Fruit fly (Drosophila melanogaster) whole organism, prepupa: ENCODE results near the gene CG12116.
A peak's percentile ranks its signal among the peaks of the same experiment; 100 is the strongest.

Source experiments
- Blimp-1 ChIP-seq: fragments of 200-800 bp; sonication (Bioruptor generic); optimal IDR thresholded peaks from 3 replicates; lab custom pipeline; 2017; ENCODE audit warnings: missing biosample characterization, missing genetic modification characterization, mild to moderate bottlenecking, moderate library complexity, missing genetic modification reagents
- CG11294 ChIP-seq: fragments of 200-800 bp; sonication (Bioruptor generic); IDR thresholded peaks from 2 replicates; pipeline ENCODE4 v1.3.6; 2022; ENCODE audit warnings: missing biosample characterization, missing genetic modification characterization
- CG11762 ChIP-seq: fragments of 200-800 bp; sonication (Bioruptor generic); optimal IDR thresholded peaks from 3 replicates; lab custom pipeline; 2016; ENCODE audit warnings: missing biosample characterization, missing genetic modification characterization; ENCODE audit not compliant: insufficient read depth
- CG11902 ChIP-seq: fragments of 200-800 bp; sonication (Bioruptor generic); optimal IDR thresholded peaks from 3 replicates; lab custom pipeline; 2016; ENCODE audit warnings: missing biosample characterization, missing genetic modification characterization
- CG15336 ChIP-seq: fragments of 200-800 bp; sonication (Bioruptor generic); IDR thresholded peaks from 2 replicates; pipeline ENCODE4 v1.3.6; 2022; ENCODE audit warnings: missing biosample characterization, missing genetic modification characterization
- CG1621 ChIP-seq: fragments of 200-800 bp; sonication (Bioruptor generic); optimal IDR thresholded peaks from 3 replicates; lab custom pipeline; 2018; ENCODE audit warnings: missing biosample characterization, mild to moderate bottlenecking, missing genetic modification characterization
- CG16779 ChIP-seq: fragments of 200-800 bp; sonication (Bioruptor generic); optimal IDR thresholded peaks from 3 replicates; lab custom pipeline; 2017; ENCODE audit warnings: missing biosample characterization, mild to moderate bottlenecking, missing genetic modification characterization
- CG3032 ChIP-seq: fragments of 200-800 bp; optimal IDR thresholded peaks from 2 replicates; lab custom pipeline; 2019; ENCODE audit warnings: missing biosample characterization, mild to moderate bottlenecking, missing genetic modification characterization, moderate library complexity
- CG31627 ChIP-seq: fragments of 200-800 bp; sonication (Bioruptor generic); optimal IDR thresholded peaks from 3 replicates; lab custom pipeline; 2016; ENCODE audit warnings: missing biosample characterization, missing genetic modification characterization
- CG32006 ChIP-seq: fragments of 200-800 bp; sonication (Bioruptor generic); optimal IDR thresholded peaks from 3 replicates; lab custom pipeline; 2017; ENCODE audit warnings: missing biosample characterization, mild to moderate bottlenecking, missing genetic modification characterization
- CG3919 ChIP-seq: fragments of 200-800 bp; sonication (Bioruptor generic); optimal IDR thresholded peaks from 3 replicates; lab custom pipeline; 2016; ENCODE audit warnings: missing biosample characterization, missing genetic modification characterization
- CG6163 ChIP-seq: fragments of 200-800 bp; sonication (Bioruptor generic); IDR thresholded peaks from 3 replicates; pipeline ENCODE4 v1.3.6; 2022; ENCODE audit warnings: missing biosample characterization, missing genetic modification characterization
- CG6808 ChIP-seq: fragments of 200-800 bp; sonication (Bioruptor generic); optimal IDR thresholded peaks from 3 replicates; lab custom pipeline; 2017; ENCODE audit warnings: missing biosample characterization, missing genetic modification characterization, mild to moderate bottlenecking, moderate library complexity, missing genetic modification reagents
- CG7368 ChIP-seq: fragments of 200-800 bp; sonication (Bioruptor generic); optimal IDR thresholded peaks from 3 replicates; lab custom pipeline; 2016; ENCODE audit warnings: missing biosample characterization, missing genetic modification characterization
- CG8319 ChIP-seq: fragments of 200-800 bp; sonication (Bioruptor generic); optimal IDR thresholded peaks from 3 replicates; lab custom pipeline; 2016; ENCODE audit warnings: missing biosample characterization, missing genetic modification characterization
- CG8632 ChIP-seq: fragments of 200-800 bp; sonication (Bioruptor generic); optimal IDR thresholded peaks from 3 replicates; lab custom pipeline; 2016; ENCODE audit warnings: missing biosample characterization, missing genetic modification characterization
- CG9139 ChIP-seq: fragments of 200-800 bp; sonication (Bioruptor generic); optimal IDR thresholded peaks from 3 replicates; lab custom pipeline; 2017; ENCODE audit warnings: missing biosample characterization, mild to moderate bottlenecking, missing genetic modification characterization
- Eip93F ChIP-seq: fragments of 200-800 bp; sonication (Bioruptor generic); optimal IDR thresholded peaks from 2 replicates; lab custom pipeline; 2016; ENCODE audit warnings: missing biosample characterization, mild to moderate bottlenecking, missing genetic modification characterization
- Ets96B ChIP-seq: fragments of 200-800 bp; optimal IDR thresholded peaks from 2 replicates; lab custom pipeline; 2019; ENCODE audit warnings: missing biosample characterization, mild to moderate bottlenecking, missing genetic modification characterization, moderate library complexity
- Gug ChIP-seq: fragments of 200-800 bp; sonication (Bioruptor generic); IDR thresholded peaks from 2 replicates; pipeline ENCODE4 v1.3.6; 2022; ENCODE audit warnings: missing biosample characterization, missing genetic modification characterization
- Hr39 ChIP-seq: fragments of 200-800 bp; sonication (Bioruptor generic); optimal IDR thresholded peaks from 2 replicates; lab custom pipeline; 2016; ENCODE audit warnings: missing biosample characterization, missing genetic modification characterization
- Lpt ChIP-seq: fragments of 200-800 bp; sonication (Bioruptor generic); optimal IDR thresholded peaks from 3 replicates; lab custom pipeline; 2016; ENCODE audit warnings: missing biosample characterization, missing genetic modification characterization
- Smox ChIP-seq: fragments of 200-800 bp; sonication (Bioruptor generic); optimal IDR thresholded peaks from 3 replicates; lab custom pipeline; 2016; ENCODE audit warnings: missing biosample characterization, missing genetic modification characterization
- Sox102F ChIP-seq: fragments of 200-800 bp; sonication (Bioruptor generic); optimal IDR thresholded peaks from 2 replicates; lab custom pipeline; 2016; ENCODE audit warnings: missing biosample characterization, mild to moderate bottlenecking, missing genetic modification characterization
- Sox14 ChIP-seq: fragments of 200-800 bp; sonication (Bioruptor generic); optimal IDR thresholded peaks from 3 replicates; lab custom pipeline; 2016; ENCODE audit warnings: missing biosample characterization, missing genetic modification characterization
- dsx ChIP-seq: fragments of 200-800 bp; optimal IDR thresholded peaks from 3 replicates; lab custom pipeline; 2019; ENCODE audit warnings: missing biosample characterization, mild to moderate bottlenecking, missing genetic modification characterization, moderate library complexity; ENCODE audit not compliant: poor library complexity, severe bottlenecking
- eg ChIP-seq: fragments of 200-800 bp; sonication (Bioruptor generic); IDR thresholded peaks from 3 replicates; pipeline ENCODE4 v1.3.6; 2022; ENCODE audit warnings: missing biosample characterization, missing genetic modification characterization
- esn ChIP-seq: fragments of 200-800 bp; sonication (Bioruptor generic); optimal IDR thresholded peaks from 2 replicates; lab custom pipeline; 2016; ENCODE audit warnings: missing biosample characterization, mild to moderate bottlenecking, missing genetic modification characterization, moderate library complexity
- fd59A ChIP-seq: fragments of 200-800 bp; sonication (Bioruptor generic); optimal IDR thresholded peaks from 2 replicates; lab custom pipeline; 2017; ENCODE audit warnings: missing biosample characterization, mild to moderate bottlenecking, missing genetic modification characterization, missing genetic modification reagents
- fd85E ChIP-seq: fragments of 200-800 bp; sonication (Bioruptor generic); optimal IDR thresholded peaks from 3 replicates; lab custom pipeline; 2016; ENCODE audit warnings: missing biosample characterization, missing genetic modification characterization
- fkh ChIP-seq: fragments of 200-800 bp; sonication (Bioruptor generic); optimal IDR thresholded peaks from 3 replicates; lab custom pipeline; 2017; ENCODE audit warnings: missing biosample characterization, mild to moderate bottlenecking, missing genetic modification characterization, moderate library complexity
- lz ChIP-seq: fragments of 200-800 bp; sonication (Bioruptor generic); optimal IDR thresholded peaks from 3 replicates; lab custom pipeline; 2016; ENCODE audit warnings: missing biosample characterization, missing genetic modification characterization
- net ChIP-seq: fragments of 200-800 bp; sonication (Bioruptor generic); optimal IDR thresholded peaks from 3 replicates; lab custom pipeline; 2016; ENCODE audit warnings: missing biosample characterization, missing genetic modification characterization
- spab ChIP-seq: fragments of 200-800 bp; sonication (Bioruptor generic); optimal IDR thresholded peaks from 2 replicates; lab custom pipeline; 2017; ENCODE audit warnings: missing biosample characterization, mild to moderate bottlenecking, missing genetic modification characterization, missing genetic modification reagents
- ss ChIP-seq, 2 experiments: fragments of 200-800 bp; sonication (Bioruptor generic); optimal IDR thresholded peaks; 2 replicates in 1 of 2; 3 replicates in 1 of 2; lab custom pipeline; 2017 to 2018; ENCODE audit warnings: mild to moderate bottlenecking in 2 of 2, missing biosample characterization in 2 of 2, missing genetic modification characterization in 2 of 2, moderate library complexity in 1 of 2
- topi ChIP-seq: fragments of 200-800 bp; sonication (Bioruptor generic); optimal IDR thresholded peaks from 3 replicates; lab custom pipeline; 2016; ENCODE audit warnings: missing biosample characterization, missing genetic modification characterization
- vri ChIP-seq: fragments of 200-800 bp; sonication (Bioruptor generic); optimal IDR thresholded peaks from 3 replicates; lab custom pipeline; 2016; ENCODE audit warnings: missing biosample characterization, mild to moderate bottlenecking, missing genetic modification characterization

The CG12116 gene

DNA sequence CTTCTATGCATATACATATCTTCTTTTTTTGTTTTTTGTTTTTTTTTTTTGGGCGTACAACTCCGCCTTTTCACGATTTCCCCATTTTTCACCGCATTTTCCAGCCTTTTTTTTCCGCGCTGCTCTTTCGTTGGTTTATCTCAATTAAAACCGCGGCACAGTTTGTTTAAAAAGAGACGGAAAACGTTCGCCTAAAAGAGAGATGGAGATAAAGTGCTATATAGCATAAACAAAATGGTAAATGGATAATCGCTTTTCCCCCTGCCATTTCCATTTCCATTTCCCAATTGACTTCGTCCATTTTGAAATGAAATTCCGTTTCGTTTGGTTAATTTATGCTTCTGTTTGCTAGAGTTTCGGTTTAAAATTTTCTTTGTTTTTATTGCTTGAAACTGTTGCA, 21.6 kb downstream of the CG12116 start:
- no peak for TF ChIP-seq CG7368 (GFP tag; lab: Kevin White, UChicago)
- no peak for TF ChIP-seq CG3032 (tag; lab: Kevin White, UChicago)
- no peak for TF ChIP-seq CG11902
- no peak for TF ChIP-seq CG9139
- no peak for TF ChIP-seq Eip93F (GFP tag; lab: Kevin White, UChicago)
- no peak for TF ChIP-seq CG8632
- TF ChIP-seq Sox14 (GFP tag; lab: Kevin White, UChicago): no peak
- TF ChIP-seq ss (GFP tag; optimal IDR thresholded peaks at IDR 0.05; lab: Kevin White, UChicago): no peak
- no peak for TF ChIP-seq CG15336 (GFP tag; lab: Robert Waterston, UW)
- no peak for TF ChIP-seq fd59A (GFP tag; lab: Kevin White, UChicago)
- TF ChIP-seq eg (GFP tag; lab: Robert Waterston, UW): no peak
- no peak for TF ChIP-seq CG32006 (GFP tag; lab: Kevin White, UChicago)
- no peak for TF ChIP-seq CG1621 (tag; lab: Kevin White, UChicago)
- no peak for TF ChIP-seq Gug (GFP tag; lab: Robert Waterston, UW)
- TF ChIP-seq CG6808 (GFP tag; lab: Kevin White, UChicago): no peak
- no peak for TF ChIP-seq topi (GFP tag; lab: Kevin White, UChicago)
- no peak for TF ChIP-seq Blimp-1 (GFP tag; lab: Kevin White, UChicago)

DNA sequence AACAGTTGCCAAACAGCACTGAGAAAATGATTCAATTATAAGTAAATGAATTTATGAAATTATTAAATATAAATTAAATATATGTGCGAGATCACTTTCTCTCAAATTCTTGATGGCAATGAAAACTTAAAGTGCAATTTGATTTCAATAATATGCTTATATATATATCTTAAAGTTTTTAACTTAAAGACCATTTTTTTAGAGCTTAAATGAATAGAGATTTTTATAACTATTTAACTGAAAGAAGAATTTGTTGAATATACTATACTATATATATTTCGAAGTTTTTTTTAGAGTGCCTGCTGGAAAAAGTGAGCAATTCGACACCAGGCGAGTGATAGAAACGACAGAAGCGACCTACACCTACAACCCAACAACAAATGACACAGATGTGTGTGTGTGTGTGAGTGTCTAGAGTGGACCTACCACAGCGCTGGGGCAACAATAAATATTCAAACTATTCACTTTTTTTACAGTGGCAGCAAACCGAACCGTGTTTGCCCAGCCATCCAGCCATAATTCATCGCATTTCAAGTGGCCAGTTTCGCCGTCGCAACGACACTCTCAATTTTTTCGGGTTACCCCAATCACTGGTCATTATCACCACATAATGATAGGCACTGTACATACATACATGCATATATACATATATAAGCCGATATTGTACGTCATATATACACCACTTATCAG, 23.8 kb downstream of the CG12116 start:
- TF ChIP-seq esn (GFP tag; lab: Kevin White, UChicago): peak; percentile 14
- no peak for TF ChIP-seq CG6163 (GFP tag; lab: Robert Waterston, UW)

DNA sequence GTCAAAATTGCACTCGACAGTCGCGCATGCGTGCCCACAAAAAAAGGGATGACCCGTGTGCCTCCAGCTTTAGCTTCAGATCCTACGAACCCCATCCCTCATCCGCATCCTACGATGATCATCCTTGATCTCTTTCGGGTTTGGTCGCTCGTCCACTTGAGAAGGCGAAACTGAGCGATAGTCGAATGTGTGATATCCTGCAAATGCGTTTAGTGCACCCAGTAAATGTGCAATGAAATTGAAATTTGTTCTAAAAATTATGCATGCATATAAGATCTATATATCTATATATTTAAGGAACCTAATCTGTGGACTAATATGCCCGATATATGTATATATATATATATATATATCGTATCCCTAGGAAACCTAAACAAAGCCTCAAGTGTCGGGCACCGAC, 24.5 kb downstream of the CG12116 start:
- TF ChIP-seq Smox (GFP tag; lab: Kevin White, UChicago) (no peak), eg (GFP tag; lab: Robert Waterston, UW) (no peak), Ets96B (tag; lab: Kevin White, UChicago) (no peak), dsx (GFP tag; lab: Kevin White, UChicago) (no peak), CG3919 (no peak), CG8319 (GFP tag; lab: Kevin White, UChicago) (no peak), CG11294 (GFP tag; lab: Robert Waterston, UW) (no peak), net (GFP tag; lab: Kevin White, UChicago) (no peak)

DNA sequence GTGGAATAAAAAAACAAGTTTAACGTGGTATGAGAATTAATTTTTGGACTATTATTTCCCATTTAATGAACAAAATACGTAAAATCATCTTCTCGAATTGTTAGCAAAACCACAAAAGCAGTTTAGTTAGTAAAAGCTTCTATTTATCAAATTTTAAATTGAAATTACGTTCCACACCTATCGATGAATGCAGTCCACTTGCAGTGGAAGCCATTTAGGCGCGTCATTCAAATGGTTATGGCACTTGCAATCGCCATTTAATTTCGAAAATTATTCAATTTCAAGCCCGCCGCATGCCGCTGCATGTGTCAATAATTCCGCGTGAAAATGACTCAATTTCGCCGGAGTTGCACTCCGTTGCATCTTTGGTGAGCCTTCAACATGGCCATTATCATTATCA, 25.9 kb downstream of the CG12116 start:
- TF ChIP-seq CG8319 (GFP tag; lab: Kevin White, UChicago) (no peak), spab (GFP tag; lab: Kevin White, UChicago) (no peak), lz (GFP tag; lab: Kevin White, UChicago) (no peak), CG6808 (GFP tag; lab: Kevin White, UChicago) (no peak), Hr39 (no peak), eg (GFP tag; lab: Robert Waterston, UW) (no peak), CG11762 (GFP tag; lab: Kevin White, UChicago) (no peak), Smox (GFP tag; lab: Kevin White, UChicago) (no peak), CG16779 (tag; lab: Kevin White, UChicago) (no peak), fd85E (GFP tag; lab: Kevin White, UChicago) (no peak)

DNA sequence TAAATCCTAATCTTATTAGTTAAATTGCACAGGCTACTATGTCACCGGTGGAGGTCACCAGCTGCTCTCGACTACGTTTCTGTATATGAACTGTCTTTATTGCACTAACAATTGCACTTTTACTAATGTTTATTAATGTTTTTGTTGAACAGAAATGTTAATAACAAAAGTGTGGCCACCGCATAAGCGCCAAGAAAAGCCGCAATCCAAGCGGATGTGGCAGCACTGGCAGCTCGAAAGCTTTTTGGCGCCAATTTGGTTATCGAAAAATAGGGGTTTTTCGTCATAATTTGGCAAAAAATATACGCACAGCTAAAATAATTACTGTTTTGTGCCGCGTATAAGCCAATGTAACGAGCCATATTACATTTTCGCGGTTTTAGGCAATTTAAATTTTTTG, 26.7 kb downstream of the CG12116 start, which contains the start of gene CG12123:
CG12123 (minus strand) TSS at position 188 of the 400 bp plus-strand sequence.
- no peak for TF ChIP-seq Lpt (GFP tag; lab: Kevin White, UChicago)
- TF ChIP-seq Ets96B (tag; lab: Kevin White, UChicago): no peak
- no peak for TF ChIP-seq CG31627 (GFP tag; lab: Kevin White, UChicago)
- TF ChIP-seq vri (GFP tag; lab: Kevin White, UChicago): no peak
- TF ChIP-seq CG3919: no peak
- TF ChIP-seq fkh (GFP tag; lab: Kevin White, UChicago): no peak
- TF ChIP-seq Sox102F (GFP tag; lab: Kevin White, UChicago): no peak
